Worm (Caenorhabditis elegans): ENCODE measurements around the gene K08F8.15.

- TF ChIP-seq elt-3 (tag; optimal IDR thresholded peaks at IDR 0.05), result no peak
- no peak for TF ChIP-seq snpc-4 (tag; optimal IDR thresholded peaks at IDR 0.05)
- no peak for TF ChIP-seq unc-62 (GFP tag; optimal IDR thresholded peaks at IDR 0.05)
- TF ChIP-seq ztf-11 (tag; optimal IDR thresholded peaks at IDR 0.05), result no peak
- TF ChIP-seq cnd-1 (tag; optimal IDR thresholded peaks at IDR 0.05), result no peak
- no peak for TF ChIP-seq sptf-1 (tag; optimal IDR thresholded peaks at IDR 0.05)
- TF ChIP-seq nhr-237 (tag; optimal IDR thresholded peaks at IDR 0.05), result no peak
- no peak for TF ChIP-seq unc-120 (tag; optimal IDR thresholded peaks at IDR 0.05; ENCODE audit: poor library complexity, severe bottlenecking)
- TF ChIP-seq elt-1 (tag; optimal IDR thresholded peaks at IDR 0.05; ENCODE audit: borderline replicate concordance, insufficient read depth), result no peak
- no peak for TF ChIP-seq ceh-39 (tag; optimal IDR thresholded peaks at IDR 0.05)
- no peak for TF ChIP-seq mab-5 (tag; optimal IDR thresholded peaks at IDR 0.05)
- no peak for TF ChIP-seq nhr-2 (tag; optimal IDR thresholded peaks at IDR 0.05)
These were observed 47.0 kb downstream of the K08F8.15 start for ce11 chrII:8813659-8814058.

Measured in whole organism, mixed stage, embryonic.